Worm (Caenorhabditis elegans): ENCODE data around the gene F54D5.15.

The F54D5.15 gene

ce11 chrII:11564127-11564526 is at the start of gene F54D5.15:
Gene F54D5.15 (minus strand): TSS chrII:11564227.
- TF ChIP-seq cog-1 (tag; optimal IDR thresholded peaks at IDR 0.05) (no peak), T22C8.4 (GFP tag; IDR thresholded peaks at IDR 0.05) (no peak), flt-1 (GFP tag; IDR thresholded peaks at IDR 0.05) (no peak), ztf-23 (GFP tag; IDR thresholded peaks at IDR 0.05) (no peak), ztf-29 (GFP tag; IDR thresholded peaks at IDR 0.05) (no peak), klf-2 (GFP tag; conservative IDR thresholded peaks at IDR 0.05) (no peak), tab-1 (GFP tag; IDR thresholded peaks at IDR 0.05) (no peak)

DNA sequence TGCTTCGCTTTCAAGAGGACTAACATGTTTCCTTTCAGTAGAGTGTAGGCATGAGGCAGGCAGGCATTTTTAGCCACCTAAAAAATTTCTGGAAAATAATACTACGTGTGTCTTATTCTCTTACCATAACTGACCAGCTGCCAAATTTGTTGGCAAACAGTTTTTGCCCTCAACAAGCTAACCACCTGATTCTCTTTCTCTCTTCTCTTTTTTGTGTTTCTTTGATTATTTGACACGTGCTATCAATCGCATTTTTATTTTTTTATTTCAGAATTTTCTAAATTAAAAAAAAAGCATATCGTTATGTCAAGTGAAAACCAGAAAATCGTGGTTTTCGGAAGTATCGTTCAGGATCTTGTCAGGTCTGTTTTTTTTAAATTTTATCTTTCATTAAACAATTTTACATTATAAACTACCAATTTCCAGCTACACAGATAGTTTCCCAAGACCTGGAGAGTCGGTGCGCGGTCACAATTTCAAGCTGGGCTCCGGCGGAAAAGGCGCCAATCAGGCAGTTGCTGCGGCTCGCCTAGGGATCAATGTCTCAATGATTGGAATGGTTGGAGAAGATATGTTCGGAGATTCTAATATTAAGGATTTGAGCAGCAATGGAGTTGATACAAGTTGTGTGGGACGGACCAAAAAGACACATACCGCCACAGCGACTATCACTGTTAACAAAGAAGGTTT is 48.2 kb upstream of the F54D5.15 start, which contains the start of gene F07A11.5:
Gene F07A11.5 (plus strand): TSS at position 267 of the 690 bp plus-strand sequence.
- TF ChIP-seq klf-2 (GFP tag; conservative IDR thresholded peaks at IDR 0.05) (no peak), tab-1 (GFP tag; IDR thresholded peaks at IDR 0.05) (no peak), ref-1 (GFP tag; conservative IDR thresholded peaks at IDR 0.05) (no peak), cog-1 (tag; optimal IDR thresholded peaks at IDR 0.05) (no peak), flt-1 (GFP tag; IDR thresholded peaks at IDR 0.05) (no peak), med-1 (GFP tag; optimal IDR thresholded peaks at IDR 0.05; ENCODE audit: insufficient read depth) (no peak), T22C8.4 (GFP tag; IDR thresholded peaks at IDR 0.05) (no peak), ztf-23 (GFP tag; IDR thresholded peaks at IDR 0.05) (no peak), ztf-29 (GFP tag; IDR thresholded peaks at IDR 0.05) (no peak)

DNA sequence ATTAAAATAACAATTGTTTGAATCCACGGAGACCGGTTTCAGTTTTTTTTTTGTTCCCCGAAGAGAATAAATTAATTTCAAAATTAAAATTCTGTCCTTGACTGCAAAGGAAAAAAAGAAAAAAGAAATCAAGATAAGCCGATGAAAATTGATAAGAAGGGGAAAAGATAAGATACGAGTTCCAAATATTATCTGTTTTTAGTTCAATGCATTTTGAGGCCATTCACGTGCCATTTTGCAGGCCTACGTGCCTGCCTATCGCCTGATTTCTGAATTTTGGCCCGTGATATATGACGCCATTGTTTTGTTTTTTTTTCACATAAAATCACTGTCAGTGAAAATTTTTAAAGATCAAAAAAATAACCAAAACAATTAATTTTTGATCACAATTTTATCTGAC is 47.4 kb upstream of the F54D5.15 start:
- TF ChIP-seq cog-1 (tag; optimal IDR thresholded peaks at IDR 0.05) (no peak), ref-1 (GFP tag; conservative IDR thresholded peaks at IDR 0.05) (no peak), ztf-29 (GFP tag; IDR thresholded peaks at IDR 0.05) (no peak), med-1 (GFP tag; optimal IDR thresholded peaks at IDR 0.05; ENCODE audit: insufficient read depth) (no peak), T22C8.4 (GFP tag; IDR thresholded peaks at IDR 0.05) (no peak), ztf-23 (GFP tag; IDR thresholded peaks at IDR 0.05) (no peak), tab-1 (GFP tag; IDR thresholded peaks at IDR 0.05) (no peak), flt-1 (GFP tag; IDR thresholded peaks at IDR 0.05) (no peak)

- TF ChIP-seq med-1 (GFP tag; optimal IDR thresholded peaks at IDR 0.05; ENCODE audit: insufficient read depth) (no peak), ref-1 (GFP tag; conservative IDR thresholded peaks at IDR 0.05) (no peak), ztf-23 (GFP tag; IDR thresholded peaks at IDR 0.05) (no peak), klf-2 (GFP tag; conservative IDR thresholded peaks at IDR 0.05) (no peak), T22C8.4 (GFP tag; IDR thresholded peaks at IDR 0.05) (no peak), cog-1 (tag; optimal IDR thresholded peaks at IDR 0.05) (no peak), ztf-29 (GFP tag; IDR thresholded peaks at IDR 0.05) (no peak), tab-1 (GFP tag; IDR thresholded peaks at IDR 0.05) (no peak), flt-1 (GFP tag; IDR thresholded peaks at IDR 0.05) (no peak)
Measured at ce11 chrII:11604613-11605012, 40.6 kb upstream of the F54D5.15 start.

DNA sequence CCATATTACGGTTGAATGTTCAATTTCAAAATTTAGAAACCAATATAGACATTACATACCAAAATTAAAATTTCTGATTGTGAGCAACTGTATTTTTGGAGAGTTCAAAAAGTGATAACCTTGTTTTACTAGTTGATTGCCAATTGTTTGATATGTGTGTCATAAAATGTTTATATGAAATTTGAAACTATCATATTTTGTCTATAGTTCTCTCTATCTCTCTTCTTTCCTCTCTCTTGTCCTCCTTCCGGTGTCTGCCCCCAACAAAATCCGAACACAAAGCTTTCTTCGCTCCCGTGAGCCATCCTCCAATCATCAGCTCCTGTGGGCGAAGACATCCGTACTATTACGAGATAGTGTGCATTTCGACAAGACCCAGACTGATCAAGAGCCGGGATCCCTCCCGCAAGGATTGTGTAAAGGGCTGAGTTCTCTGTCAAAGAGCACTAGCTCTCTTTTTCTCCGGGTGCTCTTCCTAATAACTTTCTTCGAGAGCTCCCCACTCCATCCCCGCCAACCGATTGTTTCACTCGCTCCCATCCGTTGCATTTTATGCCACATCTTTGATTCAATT is 38.4 kb upstream of the F54D5.15 start:
- TF ChIP-seq flt-1 (GFP tag; IDR thresholded peaks at IDR 0.05) = no peak
- TF ChIP-seq T22C8.4 (GFP tag; IDR thresholded peaks at IDR 0.05) = no peak
- no peak for TF ChIP-seq med-1 (GFP tag; optimal IDR thresholded peaks at IDR 0.05; ENCODE audit: insufficient read depth)
- no peak for TF ChIP-seq ztf-29 (GFP tag; IDR thresholded peaks at IDR 0.05)
- no peak for TF ChIP-seq ref-1 (GFP tag; conservative IDR thresholded peaks at IDR 0.05)
- no peak for TF ChIP-seq klf-2 (GFP tag; conservative IDR thresholded peaks at IDR 0.05)

DNA sequence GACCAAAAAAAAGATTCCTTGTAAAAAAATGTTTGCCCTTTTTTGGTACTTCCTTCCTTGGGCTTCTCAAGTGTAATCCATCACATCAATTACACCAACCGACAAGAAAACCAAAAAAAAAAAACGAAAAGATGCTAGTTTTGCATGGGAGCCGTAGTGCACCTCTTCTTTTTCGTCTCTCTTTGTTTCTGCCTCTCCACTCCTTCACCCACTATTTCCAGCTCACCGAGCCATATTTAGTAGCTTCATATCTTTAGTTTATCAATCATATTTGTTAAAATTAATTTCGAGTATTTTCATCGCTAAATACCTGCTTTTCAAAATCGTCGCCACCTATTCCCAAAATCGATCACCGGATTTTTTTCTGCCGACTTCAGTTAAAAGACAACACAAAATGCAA is 36.7 kb upstream of the F54D5.15 start, which contains the start of gene F07A11.4:
Gene F07A11.4 (plus strand): TSS at position 301 of the 400 bp plus-strand sequence.
- TF ChIP-seq ztf-29 (GFP tag; IDR thresholded peaks at IDR 0.05) (no peak), ref-1 (GFP tag; conservative IDR thresholded peaks at IDR 0.05) (no peak), tab-1 (GFP tag; IDR thresholded peaks at IDR 0.05) (no peak), cog-1 (tag; optimal IDR thresholded peaks at IDR 0.05) (no peak), klf-2 (GFP tag; conservative IDR thresholded peaks at IDR 0.05) (no peak), ztf-23 (GFP tag; IDR thresholded peaks at IDR 0.05) (no peak), med-1 (GFP tag; optimal IDR thresholded peaks at IDR 0.05; ENCODE audit: insufficient read depth) (no peak), flt-1 (GFP tag; IDR thresholded peaks at IDR 0.05) (no peak), T22C8.4 (GFP tag; IDR thresholded peaks at IDR 0.05) (no peak)

DNA sequence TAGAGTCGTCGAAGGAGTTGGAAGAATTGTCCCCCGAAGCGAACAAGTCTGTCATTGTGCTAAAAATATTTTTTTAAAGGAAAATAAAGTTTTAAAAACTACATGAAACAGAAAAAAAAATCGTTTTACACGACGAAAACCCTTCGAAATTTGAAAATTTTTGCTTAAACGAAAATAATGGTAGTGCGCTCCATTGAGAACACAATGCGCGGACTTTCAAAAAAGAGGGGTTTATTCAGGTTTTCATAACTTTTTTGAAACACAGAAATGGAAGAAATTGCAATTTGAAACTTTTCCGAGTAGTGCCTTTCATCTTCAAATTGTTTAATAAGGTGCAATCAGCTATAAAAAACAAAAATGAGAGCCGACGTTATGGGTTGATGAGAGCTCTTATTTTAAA is 35.7 kb upstream of the F54D5.15 start, which contains the start of gene npp-5:
Gene npp-5 (minus strand): TSS at position 59 of the 400 bp plus-strand sequence.
- TF ChIP-seq ztf-23 (GFP tag; IDR thresholded peaks at IDR 0.05) (no peak), ztf-29 (GFP tag; IDR thresholded peaks at IDR 0.05) (no peak), klf-2 (GFP tag; conservative IDR thresholded peaks at IDR 0.05) (no peak), med-1 (GFP tag; optimal IDR thresholded peaks at IDR 0.05; ENCODE audit: insufficient read depth) (no peak), ref-1 (GFP tag; conservative IDR thresholded peaks at IDR 0.05) (no peak), tab-1 (GFP tag; IDR thresholded peaks at IDR 0.05) (no peak), cog-1 (tag; optimal IDR thresholded peaks at IDR 0.05) (no peak), T22C8.4 (GFP tag; IDR thresholded peaks at IDR 0.05) (no peak), flt-1 (GFP tag; IDR thresholded peaks at IDR 0.05) (no peak)

DNA sequence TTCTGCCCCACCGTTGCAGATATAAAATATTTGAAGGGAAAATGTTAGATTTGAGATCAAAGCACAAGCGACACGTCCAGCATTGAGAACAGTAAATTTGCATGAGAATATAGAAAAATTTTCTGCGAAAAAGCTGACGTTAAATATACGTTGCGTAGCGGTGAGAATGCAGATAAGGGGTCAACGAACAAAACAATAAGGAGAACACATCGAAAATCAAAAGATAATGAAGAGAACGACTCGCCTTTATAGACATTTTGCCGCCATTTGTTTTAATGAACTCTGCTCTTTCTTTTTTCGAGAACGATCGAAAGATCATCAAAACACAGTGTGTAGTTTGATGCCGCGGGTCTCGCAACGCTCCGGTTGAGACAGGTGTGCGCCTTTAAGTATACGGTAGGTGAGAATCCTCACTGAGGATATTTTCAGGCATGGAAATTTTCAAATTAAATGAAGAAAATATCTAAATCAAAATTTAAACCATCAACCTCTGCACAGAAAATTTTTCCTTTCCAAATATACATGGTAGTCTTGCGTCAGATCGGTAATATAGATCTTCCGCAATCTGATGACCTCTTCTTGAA is 32.2 kb upstream of the F54D5.15 start:
- no peak for TF ChIP-seq ztf-29 (GFP tag; IDR thresholded peaks at IDR 0.05)
- no peak for TF ChIP-seq ztf-23 (GFP tag; IDR thresholded peaks at IDR 0.05)
- TF ChIP-seq T22C8.4 (GFP tag; IDR thresholded peaks at IDR 0.05) = no peak
- TF ChIP-seq ref-1 (GFP tag; conservative IDR thresholded peaks at IDR 0.05) = no peak
- TF ChIP-seq med-1 (GFP tag; optimal IDR thresholded peaks at IDR 0.05; ENCODE audit: insufficient read depth) = no peak

ce11 chrII:11595368-11595996 is 31.5 kb upstream of the F54D5.15 start, which contains the start of gene gfat-1:
Gene gfat-1 (minus strand): TSS chrII:11595418.
- TF ChIP-seq klf-2 (GFP tag; conservative IDR thresholded peaks at IDR 0.05) = no peak
- TF ChIP-seq cog-1 (tag; optimal IDR thresholded peaks at IDR 0.05) = no peak
- no peak for TF ChIP-seq ztf-29 (GFP tag; IDR thresholded peaks at IDR 0.05)
- no peak for TF ChIP-seq tab-1 (GFP tag; IDR thresholded peaks at IDR 0.05)
- TF ChIP-seq med-1 (GFP tag; optimal IDR thresholded peaks at IDR 0.05; ENCODE audit: insufficient read depth) = no peak
- TF ChIP-seq T22C8.4 (GFP tag; IDR thresholded peaks at IDR 0.05) = no peak
- no peak for TF ChIP-seq ref-1 (GFP tag; conservative IDR thresholded peaks at IDR 0.05)
- TF ChIP-seq flt-1 (GFP tag; IDR thresholded peaks at IDR 0.05) = no peak
- TF ChIP-seq ztf-23 (GFP tag; IDR thresholded peaks at IDR 0.05) = no peak

Measured in whole organism, midembryonic.